Fruit fly (Drosophila melanogaster) whole organism, prepupa: Measurements from ENCODE around the gene RPA1.

Experiments
- CG11762 ChIP-seq: fragments of 200-800 bp; sonication (Bioruptor generic); optimal IDR thresholded peaks from 3 replicates; lab custom pipeline; 2016; ENCODE audit warnings: missing biosample characterization, missing genetic modification characterization; ENCODE audit not compliant: insufficient read depth
- CG11902 ChIP-seq: fragments of 200-800 bp; sonication (Bioruptor generic); optimal IDR thresholded peaks from 3 replicates; lab custom pipeline; 2016; ENCODE audit warnings: missing biosample characterization, missing genetic modification characterization
- CG31627 ChIP-seq: fragments of 200-800 bp; sonication (Bioruptor generic); optimal IDR thresholded peaks from 3 replicates; lab custom pipeline; 2016; ENCODE audit warnings: missing biosample characterization, missing genetic modification characterization
- Ets21C ChIP-seq: fragments of 200-800 bp; sonication (Bioruptor generic); optimal IDR thresholded peaks from 3 replicates; lab custom pipeline; 2016; ENCODE audit warnings: missing biosample characterization, missing genetic modification characterization
- Gug ChIP-seq: fragments of 200-800 bp; sonication (Bioruptor generic); IDR thresholded peaks from 2 replicates; pipeline ENCODE4 v1.3.6; 2022; ENCODE audit warnings: missing biosample characterization, missing genetic modification characterization
- Hr39 ChIP-seq: fragments of 200-800 bp; sonication (Bioruptor generic); optimal IDR thresholded peaks from 2 replicates; lab custom pipeline; 2016; ENCODE audit warnings: missing biosample characterization, missing genetic modification characterization
- Sox102F ChIP-seq: fragments of 200-800 bp; sonication (Bioruptor generic); optimal IDR thresholded peaks from 2 replicates; lab custom pipeline; 2016; ENCODE audit warnings: missing biosample characterization, mild to moderate bottlenecking, missing genetic modification characterization
- Sox15 ChIP-seq: fragments of 200-800 bp; sonication (Bioruptor generic); optimal IDR thresholded peaks from 3 replicates; lab custom pipeline; 2016; ENCODE audit warnings: missing biosample characterization, missing genetic modification characterization

- TF ChIP-seq Sox102F (GFP tag; lab: Kevin White, UChicago), result no peak
- TF ChIP-seq CG11902 (GFP tag; lab: Kevin White, UChicago), result peak; percentile 26
- peak; percentile 11 for TF ChIP-seq CG11762
- TF ChIP-seq CG31627 (GFP tag; lab: Kevin White, UChicago), result peak; percentile 62
- peak; percentile 51 for TF ChIP-seq Ets21C (GFP tag; lab: Kevin White, UChicago)
- TF ChIP-seq Gug, result no peak
- TF ChIP-seq Sox15, result peak; percentile 9
- peak; percentile 40 for TF ChIP-seq Hr39 (GFP tag; lab: Kevin White, UChicago)
Observed at dm6 chr3R:8243720-8244119, 20.5 kb downstream of the RPA1 start, which contains the start of the genes CG9636, CG18749 and CG33722.
